Worm (Caenorhabditis elegans) whole organism, young adult: ENCODE data around the gene clec-233.

Experiments used
- F55B11.4 ChIP-seq: sonication (generic microtip); optimal IDR thresholded peaks from 2 replicates; lab custom pipeline; 2016; ENCODE audit warnings: missing compliant biosample characterization, missing genetic modification characterization, borderline replicate concordance; ENCODE audit not compliant: insufficient read depth
- F57A8.1 ChIP-seq: fragments of 200-800 bp; sonication (Bioruptor generic); optimal IDR thresholded peaks from 2 replicates; lab custom pipeline; 2018; ENCODE audit warnings: mild to moderate bottlenecking, missing genetic modification characterization, moderate library complexity, missing compliant biosample characterization
- T07F8.4 ChIP-seq: sonication (generic microtip); optimal IDR thresholded peaks from 2 replicates; lab custom pipeline; 2016; ENCODE audit warnings: mild to moderate bottlenecking, missing genetic modification characterization, moderate library complexity, missing compliant biosample characterization
- ama-1 ChIP-seq, 3 experiments: fragments of 150-350 bp in 1 of 3; sonication (generic microtip) in 2 of 3; optimal IDR thresholded peaks; 2 replicates each; lab custom pipeline; 2014 to 2018; ENCODE audit warnings: missing biosample characterization in 2 of 3, missing genetic modification characterization in 2 of 3, missing genetic modification reagents in 2 of 3
- lag-1 ChIP-seq: fragments of 200-800 bp; sonication (Bioruptor generic); IDR thresholded peaks from 2 replicates; pipeline ENCODE4 v1.3.6; 2022; ENCODE audit warnings: missing genetic modification reagents, missing genetic modification characterization, missing compliant biosample characterization
- lin-35 ChIP-seq, 3 experiments: fragments of 150-350 bp in 2 of 3; sonication (generic microtip) in 1 of 3; optimal IDR thresholded peaks; 2 replicates each; lab custom pipeline; 2014 to 2018; ENCODE audit warnings: missing biosample characterization in 3 of 3, missing genetic modification characterization in 3 of 3, missing genetic modification reagents in 3 of 3
- lsl-1 ChIP-seq: fragments of 200-800 bp; sonication (Bioruptor generic); optimal IDR thresholded peaks from 2 replicates; lab custom pipeline; 2018; ENCODE audit warnings: mild to moderate bottlenecking, missing genetic modification characterization, moderate library complexity, missing compliant biosample characterization
- nfya-1 ChIP-seq: sonication (generic microtip); optimal IDR thresholded peaks from 2 replicates; lab custom pipeline; 2017; ENCODE audit warnings: antibody characterized with exemption, missing compliant biosample characterization, missing genetic modification characterization, borderline replicate concordance; ENCODE audit not compliant: insufficient read depth
- nfya-2 ChIP-seq: fragments of 200-800 bp; sonication (Bioruptor generic); IDR thresholded peaks from 2 replicates; pipeline ENCODE4 v1.3.6; 2022; ENCODE audit warnings: missing genetic modification reagents, missing genetic modification characterization, missing compliant biosample characterization
- nfyb-1 ChIP-seq: fragments of 200-800 bp; sonication (Bioruptor generic); IDR thresholded peaks from 2 replicates; pipeline ENCODE4 v1.3.6; 2022; ENCODE audit warnings: missing genetic modification reagents, missing genetic modification characterization, missing compliant biosample characterization
- ztf-26 ChIP-seq: sonication (generic microtip); optimal IDR thresholded peaks from 2 replicates; lab custom pipeline; 2017; ENCODE audit warnings: missing genetic modification characterization, missing compliant biosample characterization
- ztf-3 ChIP-seq: fragments of 200-800 bp; sonication (Bioruptor generic); optimal IDR thresholded peaks from 2 replicates; lab custom pipeline; 2018; ENCODE audit warnings: mild to moderate bottlenecking, missing genetic modification characterization, missing compliant biosample characterization

ce11 chrV:16233624-16234023 is at the start of gene clec-233:
- TF ChIP-seq nfya-1 (tag; lab: Kevin White, UChicago) (no peak), lsl-1 (GFP tag; lab: Kevin White, UChicago) (no peak), nfya-2 (no peak), ztf-3 (GFP tag; lab: Kevin White, UChicago) (no peak), nfyb-1 (GFP tag; lab: Robert Waterston, UW) (no peak), ama-1 (optimal IDR thresholded peaks at IDR 0.05; lab: Kevin White, UChicago) (no peak), ama-1 (GFP tag; optimal IDR thresholded peaks at IDR 0.05; lab: Kevin White, UChicago) (no peak), T07F8.4 (tag; lab: Kevin White, UChicago) (no peak), ztf-26 (tag; lab: Kevin White, UChicago) (no peak), lag-1 (GFP tag; lab: Robert Waterston, UW) (no peak), F55B11.4 (tag; lab: Kevin White, UChicago) (no peak), lin-35 (GFP tag; optimal IDR thresholded peaks at IDR 0.05; lab: Kevin White, UChicago) (no peak), F57A8.1 (GFP tag; lab: Kevin White, UChicago) (no peak)
